Fruit fly (Drosophila melanogaster): ENCODE results near the gene CG42264.

dm6 chrX:5745840-5746815, 30.3 kb downstream of the CG42264 start:
- TF ChIP-seq dysf (GFP tag; IDR thresholded peaks at IDR 0.05) (peak; percentile 74), CG11085 (GFP tag; IDR thresholded peaks at IDR 0.05) (peak; percentile 50), CG1529 (GFP tag; optimal IDR thresholded peaks at IDR 0.05) (peak; percentile 57)
